Worm (Caenorhabditis elegans) whole organism, late embryonic: ENCODE measurements around the gene C45G9.14.
"Not testable (repeated sequence)": the region's sequence is repeated elsewhere in the genome, so short reads cannot be mapped to it uniquely, and the experiment has no call there.

Experiments
- F13H6.1 ChIP-seq: sonication (generic microtip); optimal IDR thresholded peaks from 2 replicates; lab custom pipeline; 2016; ENCODE audit warnings: missing genetic modification characterization, missing compliant biosample characterization
- ama-1 ChIP-seq: fragments of 150-350 bp; optimal IDR thresholded peaks from 2 replicates; lab custom pipeline; 2014
- ets-4 ChIP-seq: sonication (generic microtip); optimal IDR thresholded peaks from 2 replicates; lab custom pipeline; 2016; ENCODE audit warnings: missing genetic modification characterization, missing compliant biosample characterization
- hlh-30 ChIP-seq: sonication (generic microtip); optimal IDR thresholded peaks from 2 replicates; lab custom pipeline; 2017; ENCODE audit warnings: antibody characterized with exemption, missing genetic modification characterization, missing compliant biosample characterization; ENCODE audit not compliant: insufficient read depth
- madf-2 ChIP-seq: sonication (generic microtip); optimal IDR thresholded peaks from 2 replicates; lab custom pipeline; 2017; ENCODE audit warnings: missing genetic modification characterization, missing compliant biosample characterization
- nhr-11 ChIP-seq: fragments of 150-350 bp; optimal IDR thresholded peaks from 2 replicates; lab custom pipeline; 2014; ENCODE audit warnings: missing biosample characterization, missing genetic modification characterization
- pha-2 ChIP-seq: sonication (generic microtip); optimal IDR thresholded peaks from 2 replicates; lab custom pipeline; 2017; ENCODE audit warnings: mild to moderate bottlenecking, missing genetic modification characterization, missing compliant biosample characterization
- pha-4 ChIP-seq: fragments of 150-350 bp; optimal IDR thresholded peaks from 2 replicates; lab custom pipeline; 2018; ENCODE audit warnings: missing biosample characterization, missing genetic modification reagents, missing genetic modification characterization
- sdc-2 ChIP-seq: sonication (generic microtip); optimal IDR thresholded peaks from 2 replicates; lab custom pipeline; 2016; ENCODE audit warnings: missing genotype, missing genetic modification characterization, missing compliant biosample characterization
- sox-2 ChIP-seq: fragments of 200-800 bp; sonication (Bioruptor generic); IDR thresholded peaks from 2 replicates; pipeline ENCODE4 v1.3.6; 2022; ENCODE audit warnings: missing genetic modification reagents, missing genetic modification characterization, missing compliant biosample characterization
- ztf-16 ChIP-seq: sonication (generic microtip); optimal IDR thresholded peaks from 2 replicates; lab custom pipeline; 2017; ENCODE audit warnings: missing genetic modification characterization, missing compliant biosample characterization

DNA sequence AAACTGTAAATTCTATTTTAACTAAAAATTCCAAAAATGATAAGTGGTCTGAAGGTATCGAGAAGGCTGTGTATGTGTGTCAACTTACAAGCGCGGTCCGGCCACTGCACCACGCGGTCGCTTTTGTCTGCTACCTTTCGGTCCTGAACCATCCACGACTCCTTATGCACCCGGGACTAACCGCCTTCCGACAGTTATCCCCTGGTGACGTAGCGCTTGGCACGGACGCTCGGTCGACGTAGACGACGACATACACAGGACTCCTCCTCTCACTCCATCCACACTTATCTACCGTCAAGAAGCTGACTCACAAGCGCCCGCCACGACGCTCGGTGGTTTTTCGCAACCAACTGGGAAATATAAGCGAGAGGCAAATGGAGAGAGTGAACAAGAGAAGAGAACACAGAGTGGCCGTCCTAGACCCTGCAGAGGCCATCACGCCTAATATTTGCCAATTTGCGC is 13.4 kb upstream of the C45G9.14 start:
- peak; percentile 82 for TF ChIP-seq sdc-2 (tag; lab: Kevin White, UChicago)
- TF ChIP-seq ets-4 (tag; lab: Kevin White, UChicago): peak; percentile 97
- TF ChIP-seq ztf-16 (tag; lab: Kevin White, UChicago): peak; percentile 86
- peak; percentile 50 for TF ChIP-seq madf-2
- TF ChIP-seq sox-2: peak; percentile 65
- TF ChIP-seq pha-2: peak; percentile 86
- peak; percentile 85 for TF ChIP-seq F13H6.1 (tag; lab: Kevin White, UChicago)
- not testable (repeated sequence) for TF ChIP-seq ama-1 (lab: Kevin White, UChicago); pha-4 (tag; lab: Kevin White, UChicago); nhr-11 (tag; lab: Kevin White, UChicago)
- peak; percentile 47 for TF ChIP-seq hlh-30
